Fruit fly (Drosophila melanogaster): ENCODE data around the gene CG32006.

The CG32006 gene

dm6 chr4:131958-132623 is 18.5 kb upstream of the CG32006 start, which contains the start of gene anne (continued):
- TF ChIP-seq CG7928 (GFP tag; optimal IDR thresholded peaks at IDR 0.05) (no peak), Oli (tag; optimal IDR thresholded peaks at IDR 0.05) (no peak), CG10147 (GFP tag; optimal IDR thresholded peaks at IDR 0.05) (no peak), NFAT (GFP tag; IDR thresholded peaks at IDR 0.05) (no peak), Antp (GFP tag; optimal IDR thresholded peaks at IDR 0.05) (no peak), CG18764 (GFP tag; optimal IDR thresholded peaks at IDR 0.05) (peak; percentile 41), Atf-2 (GFP tag; optimal IDR thresholded peaks at IDR 0.05) (no peak), Dad (GFP tag; optimal IDR thresholded peaks at IDR 0.05) (no peak), trh (GFP tag; optimal IDR thresholded peaks at IDR 0.05) (no peak), CG10209 (GFP tag; optimal IDR thresholded peaks at IDR 0.05) (no peak), CG3995 (GFP tag; optimal IDR thresholded peaks at IDR 0.05) (peak; percentile 62), Lpt (GFP tag; optimal IDR thresholded peaks at IDR 0.05) (no peak), grn (GFP tag; optimal IDR thresholded peaks at IDR 0.05) (no peak), fd64A (GFP tag; optimal IDR thresholded peaks at IDR 0.05) (no peak), slp2 (GFP tag; optimal IDR thresholded peaks at IDR 0.05) (no peak), lab (GFP tag; optimal IDR thresholded peaks at IDR 0.05) (no peak), CTCF (GFP tag; optimal IDR thresholded peaks at IDR 0.05) (no peak), Dek (tag; optimal IDR thresholded peaks at IDR 0.05) (no peak), CG5180 (GFP tag; optimal IDR thresholded peaks at IDR 0.05) (no peak), sens (GFP tag) (no peak), CG13624 (GFP tag; optimal IDR thresholded peaks at IDR 0.05) (no peak), CG34376 (GFP tag; optimal IDR thresholded peaks at IDR 0.05) (no peak), Atf3 (GFP tag; optimal IDR thresholded peaks at IDR 0.05) (no peak), CG15514 (GFP tag; optimal IDR thresholded peaks at IDR 0.05) (no peak), Rfx (GFP tag; IDR thresholded peaks at IDR 0.05) (no peak), BtbVII (GFP tag; optimal IDR thresholded peaks at IDR 0.05) (no peak), CG31365 (tag; optimal IDR thresholded peaks at IDR 0.05) (no peak), sim (GFP tag; IDR thresholded peaks at IDR 0.05) (no peak), emc (GFP tag; optimal IDR thresholded peaks at IDR 0.05) (no peak), CG30403 (GFP tag; optimal IDR thresholded peaks at IDR 0.05) (no peak), CG17359 (tag; optimal IDR thresholded peaks at IDR 0.05) (no peak), lbe (GFP tag; optimal IDR thresholded peaks at IDR 0.05) (no peak), tll (GFP tag; optimal IDR thresholded peaks at IDR 0.05) (no peak), gfzf (GFP tag; optimal IDR thresholded peaks at IDR 0.05) (peak; percentile 34), CG1024 (GFP tag; IDR thresholded peaks at IDR 0.05) (peak; percentile 100), ssp (GFP tag; IDR thresholded peaks at IDR 0.05) (peak; percentile 99), Lim3 (GFP tag; IDR thresholded peaks at IDR 0.05) (no peak), Chrac-16 (GFP tag; optimal IDR thresholded peaks at IDR 0.05) (no peak), Lhr (GFP tag; optimal IDR thresholded peaks at IDR 0.05) (peak; percentile 70), Eip74EF (GFP tag; optimal IDR thresholded peaks at IDR 0.05) (no peak), ham (GFP tag; IDR thresholded peaks at IDR 0.05) (no peak), schlank (tag; optimal IDR thresholded peaks at IDR 0.05) (no peak), sd (tag; optimal IDR thresholded peaks at IDR 0.05) (no peak), so (GFP tag; IDR thresholded peaks at IDR 0.05) (no peak), CG9797 (GFP tag; optimal IDR thresholded peaks at IDR 0.05) (no peak), Vsx1 (GFP tag; optimal IDR thresholded peaks at IDR 0.05) (no peak), CG12299 (tag; optimal IDR thresholded peaks at IDR 0.05) (no peak), Med (GFP tag) (peak; percentile 68), esg (GFP tag; conservative IDR thresholded peaks at IDR 0.05) (no peak), dmrt11E (tag; optimal IDR thresholded peaks at IDR 0.05) (peak; percentile 41), maf-S (GFP tag; optimal IDR thresholded peaks at IDR 0.05) (no peak)

Measured in whole organism, embryonic.